Fruit fly (Drosophila melanogaster) whole organism, embryonic: Measurements from ENCODE around the gene cdi.
A peak's percentile ranks its signal among the peaks of the same experiment; 100 is the strongest.

ENCODE experiments used
- ATbp ChIP-seq: fragments of 200-800 bp; sonication (Bioruptor generic); optimal IDR thresholded peaks from 2 replicates; lab custom pipeline; 2017; ENCODE audit warnings: missing biosample characterization, mild to moderate bottlenecking, missing genetic modification characterization, missing genetic modification reagents
- Ada2b ChIP-seq: fragments of 200-800 bp; sonication (Bioruptor generic); IDR thresholded peaks from 2 replicates; pipeline ENCODE4 v1.3.6; 2022; ENCODE audit warnings: missing biosample characterization, missing genetic modification characterization
- Antp ChIP-seq: fragments of 200-800 bp; sonication (Bioruptor generic); optimal IDR thresholded peaks from 3 replicates; lab custom pipeline; 2016; ENCODE audit warnings: missing biosample characterization, missing genetic modification characterization
- CG10366 ChIP-seq: fragments of 200-800 bp; sonication (Bioruptor generic); IDR thresholded peaks from 2 replicates; pipeline ENCODE4 v1.3.6; 2022; ENCODE audit warnings: missing biosample characterization, missing genetic modification characterization
- CG11695 ChIP-seq: fragments of 200-800 bp; sonication (Bioruptor generic); IDR thresholded peaks from 3 replicates; pipeline ENCODE4 v1.3.6; 2022; ENCODE audit warnings: missing biosample characterization, missing genetic modification characterization
- CG12659 ChIP-seq: fragments of 200-800 bp; sonication (Bioruptor generic); optimal IDR thresholded peaks from 3 replicates; lab custom pipeline; 2017; ENCODE audit warnings: mild to moderate bottlenecking, missing biosample characterization, missing genetic modification reagents, missing genetic modification characterization
- CG14441 ChIP-seq: fragments of 200-800 bp; sonication (Bioruptor generic); IDR thresholded peaks from 2 replicates; pipeline ENCODE4 v1.3.6; 2022; ENCODE audit warnings: missing biosample characterization, missing genetic modification characterization
- CG1647 ChIP-seq: fragments of 200-800 bp; sonication (Bioruptor generic); optimal IDR thresholded peaks from 3 replicates; lab custom pipeline; 2016; ENCODE audit warnings: missing biosample characterization, missing genetic modification characterization
- CG17328 ChIP-seq: fragments of 200-800 bp; sonication (Bioruptor generic); IDR thresholded peaks from 2 replicates; pipeline ENCODE4 v1.3.6; 2022; ENCODE audit warnings: missing biosample characterization, missing genetic modification characterization
- CG17361 ChIP-seq: fragments of 200-800 bp; sonication (Bioruptor generic); IDR thresholded peaks from 3 replicates; pipeline ENCODE4 v1.3.6; 2022; ENCODE audit warnings: missing biosample characterization, missing genetic modification characterization
- CG30403 ChIP-seq: fragments of 200-800 bp; sonication (Bioruptor generic); optimal IDR thresholded peaks from 3 replicates; lab custom pipeline; 2016; ENCODE audit warnings: missing biosample characterization, missing genetic modification characterization
- CG4820 ChIP-seq: fragments of 200-800 bp; sonication (Bioruptor generic); optimal IDR thresholded peaks from 3 replicates; lab custom pipeline; 2016; ENCODE audit warnings: missing biosample characterization, missing genetic modification characterization
- CG5953 ChIP-seq: fragments of 200-800 bp; sonication (Bioruptor generic); IDR thresholded peaks from 2 replicates; pipeline ENCODE4 v1.3.6; 2022; ENCODE audit warnings: missing biosample characterization, missing genetic modification characterization
- CG6854 ChIP-seq: fragments of 200-800 bp; sonication (Bioruptor generic); optimal IDR thresholded peaks from 3 replicates; lab custom pipeline; 2017; ENCODE audit warnings: missing biosample characterization, mild to moderate bottlenecking, missing genetic modification characterization
- CG7786 ChIP-seq: fragments of 200-800 bp; sonication (Bioruptor generic); optimal IDR thresholded peaks from 2 replicates; lab custom pipeline; 2016; ENCODE audit warnings: missing biosample characterization, missing genetic modification characterization
- CG8359 ChIP-seq: fragments of 200-800 bp; sonication (Bioruptor generic); optimal IDR thresholded peaks from 2 replicates; lab custom pipeline; 2017; ENCODE audit warnings: missing biosample characterization, mild to moderate bottlenecking, missing genetic modification characterization, borderline replicate concordance
- CG9609 ChIP-seq: fragments of 200-800 bp; sonication (Bioruptor generic); optimal IDR thresholded peaks from 3 replicates; lab custom pipeline; 2016; ENCODE audit warnings: missing biosample characterization, missing genetic modification characterization
- Camta ChIP-seq: fragments of 200-800 bp; sonication (Bioruptor generic); optimal IDR thresholded peaks from 2 replicates; lab custom pipeline; 2016; ENCODE audit warnings: missing biosample characterization, missing genetic modification characterization
- Deaf1 ChIP-seq: fragments of 200-800 bp; optimal IDR thresholded peaks from 3 replicates; lab custom pipeline; 2019; ENCODE audit warnings: missing biosample characterization, mild to moderate bottlenecking, missing genetic modification characterization, moderate library complexity
- E2f2 ChIP-seq: fragments of 200-800 bp; sonication (Bioruptor generic); IDR thresholded peaks from 2 replicates; pipeline ENCODE4 v1.3.6; 2022; ENCODE audit warnings: missing biosample characterization, missing genetic modification characterization
- Hmr ChIP-seq: fragments of 200-800 bp; sonication (Bioruptor generic); optimal IDR thresholded peaks from 3 replicates; lab custom pipeline; 2017; ENCODE audit warnings: mild to moderate bottlenecking, missing biosample characterization, missing genetic modification reagents, missing genetic modification characterization
- Hr3 ChIP-seq: fragments of 200-800 bp; sonication (Bioruptor generic); optimal IDR thresholded peaks from 3 replicates; lab custom pipeline; 2016; ENCODE audit warnings: missing biosample characterization, missing genetic modification characterization
- Hr78 ChIP-seq, 2 experiments: fragments of 200-800 bp in 1 of 2; fragments of >200 bp in 1 of 2; sonication (Bioruptor generic) in 1 of 2; optimal IDR thresholded peaks; 2 replicates each; lab custom pipeline; 2017 to 2019; ENCODE audit warnings: missing biosample characterization in 2 of 2, missing genetic modification characterization in 2 of 2, mild to moderate bottlenecking in 1 of 2, moderate library complexity in 1 of 2
- Jarid2 ChIP-seq: fragments of 200-800 bp; sonication (Bioruptor generic); optimal IDR thresholded peaks from 3 replicates; lab custom pipeline; 2017; ENCODE audit warnings: mild to moderate bottlenecking, missing biosample characterization, missing genetic modification reagents, missing genetic modification characterization
- NC2α ChIP-seq: fragments of 200-800 bp; sonication (Bioruptor generic); optimal IDR thresholded peaks from 2 replicates; lab custom pipeline; 2016; ENCODE audit warnings: missing biosample characterization, missing genetic modification characterization
- Oli ChIP-seq: fragments of 200-800 bp; sonication (Bioruptor generic); optimal IDR thresholded peaks from 2 replicates; lab custom pipeline; 2018; ENCODE audit warnings: missing biosample characterization, mild to moderate bottlenecking, missing genetic modification characterization, moderate library complexity
- PHDP ChIP-seq: fragments of 200-800 bp; sonication (Bioruptor generic); optimal IDR thresholded peaks from 3 replicates; lab custom pipeline; 2018; ENCODE audit warnings: missing biosample characterization, mild to moderate bottlenecking, missing genetic modification characterization, moderate library complexity
- Ssrp ChIP-seq: fragments of 200-800 bp; sonication (Bioruptor generic); optimal IDR thresholded peaks from 2 replicates; lab custom pipeline; 2018; ENCODE audit warnings: missing biosample characterization, mild to moderate bottlenecking, missing genetic modification characterization, moderate library complexity
- corto ChIP-seq: fragments of 200-800 bp; sonication (Bioruptor generic); optimal IDR thresholded peaks from 2 replicates; lab custom pipeline; 2016; ENCODE audit warnings: missing biosample characterization, mild to moderate bottlenecking, missing genetic modification characterization, moderate library complexity
- crp ChIP-seq, 2 experiments: fragments of 200-800 bp; sonication (Bioruptor generic); optimal IDR thresholded peaks; 2 replicates in 1 of 2; 3 replicates in 1 of 2; lab custom pipeline; 2017; ENCODE audit warnings: missing biosample characterization in 2 of 2, missing genetic modification characterization in 2 of 2, mild to moderate bottlenecking in 1 of 2, moderate library complexity in 1 of 2
- danr ChIP-seq: fragments of 200-800 bp; sonication (Bioruptor generic); IDR thresholded peaks from 2 replicates; pipeline ENCODE4 v1.3.6; 2022; ENCODE audit warnings: missing biosample characterization, missing genetic modification characterization
- dmrt11E ChIP-seq: fragments of 200-800 bp; sonication (Bioruptor generic); optimal IDR thresholded peaks from 3 replicates; lab custom pipeline; 2018; ENCODE audit warnings: missing biosample characterization, mild to moderate bottlenecking, missing genetic modification characterization, moderate library complexity
- gsb-n ChIP-seq: fragments of 200-800 bp; sonication (Bioruptor generic); optimal IDR thresholded peaks from 3 replicates; lab custom pipeline; 2018; ENCODE audit warnings: missing biosample characterization, mild to moderate bottlenecking, missing genetic modification characterization
- gt ChIP-seq: fragments of 200-800 bp; sonication (Bioruptor generic); IDR thresholded peaks from 2 replicates; pipeline ENCODE4 v1.3.6; 2022; ENCODE audit warnings: missing biosample characterization, missing genetic modification characterization
- hbn ChIP-seq: fragments of 200-800 bp; sonication (Bioruptor generic); IDR thresholded peaks from 2 replicates; pipeline ENCODE4 v1.3.6; 2022; ENCODE audit warnings: missing biosample characterization, missing genetic modification characterization; ENCODE audit not compliant: partially characterized antibody
- her ChIP-seq: fragments of 200-800 bp; sonication (Bioruptor generic); optimal IDR thresholded peaks from 2 replicates; lab custom pipeline; 2016; ENCODE audit warnings: missing biosample characterization, missing genetic modification characterization
- kay ChIP-seq: fragments of 200-800 bp; sonication (Bioruptor generic); optimal IDR thresholded peaks from 2 replicates; lab custom pipeline; 2016; ENCODE audit warnings: missing biosample characterization, missing genetic modification characterization
- klu ChIP-seq: fragments of 200-800 bp; sonication (Bioruptor generic); IDR thresholded peaks from 2 replicates; pipeline ENCODE4 v1.3.6; 2022; ENCODE audit warnings: missing biosample characterization, missing genetic modification characterization
- lab ChIP-seq: fragments of 200-800 bp; sonication (Bioruptor generic); optimal IDR thresholded peaks from 3 replicates; lab custom pipeline; 2017; ENCODE audit warnings: missing biosample characterization, missing genetic modification characterization, mild to moderate bottlenecking, moderate library complexity, missing genetic modification reagents
- lilli ChIP-seq: fragments of 200-800 bp; sonication (Bioruptor generic); optimal IDR thresholded peaks from 3 replicates; lab custom pipeline; 2016; ENCODE audit warnings: missing biosample characterization, missing genetic modification characterization
- lola ChIP-seq, 3 experiments: fragments of >200 bp in 2 of 3; fragments of 200-800 bp in 1 of 3; sonication (Bioruptor generic) in 1 of 3; optimal IDR thresholded peaks; 2 replicates each; lab custom pipeline; 2017 to 2019; ENCODE audit warnings: missing biosample characterization in 3 of 3, missing genetic modification characterization in 3 of 3, mild to moderate bottlenecking in 1 of 3, moderate library complexity in 1 of 3
- maf-S ChIP-seq: fragments of 200-800 bp; sonication (Bioruptor generic); optimal IDR thresholded peaks from 2 replicates; lab custom pipeline; 2016; ENCODE audit warnings: missing biosample characterization, missing genetic modification characterization
- phol ChIP-seq: fragments of 200-800 bp; sonication (Bioruptor generic); optimal IDR thresholded peaks from 3 replicates; lab custom pipeline; 2018; ENCODE audit warnings: missing biosample characterization, mild to moderate bottlenecking, missing genetic modification characterization, moderate library complexity
- pnt ChIP-seq: fragments of 200-800 bp; sonication (Bioruptor generic); optimal IDR thresholded peaks from 3 replicates; lab custom pipeline; 2016; ENCODE audit warnings: missing biosample characterization, missing genetic modification characterization
- rib ChIP-seq: fragments of 200-800 bp; sonication (Bioruptor generic); IDR thresholded peaks from 2 replicates; pipeline ENCODE4 v1.3.6; 2022; ENCODE audit warnings: missing biosample characterization, missing genetic modification characterization
- sd ChIP-seq: fragments of 200-800 bp; sonication (Bioruptor generic); optimal IDR thresholded peaks from 3 replicates; lab custom pipeline; 2018; ENCODE audit warnings: missing biosample characterization, mild to moderate bottlenecking, missing genetic modification characterization, moderate library complexity
- sens-2 ChIP-seq: fragments of 200-800 bp; sonication (Bioruptor generic); IDR thresholded peaks from 2 replicates; pipeline ENCODE4 v1.3.6; 2022; ENCODE audit warnings: missing biosample characterization, missing genetic modification characterization
- stwl ChIP-seq: fragments of 200-800 bp; sonication (Bioruptor generic); optimal IDR thresholded peaks from 3 replicates; lab custom pipeline; 2018; ENCODE audit warnings: missing biosample characterization, mild to moderate bottlenecking, missing genetic modification characterization, moderate library complexity
- zen2 ChIP-seq: fragments of 200-800 bp; sonication (Bioruptor generic); IDR thresholded peaks from 3 replicates; pipeline ENCODE4 v1.3.6; 2022; ENCODE audit warnings: missing biosample characterization, missing genetic modification characterization; ENCODE audit not compliant: partially characterized antibody

The cdi gene

dm6 chr3R:19014742-19015422 is 79.2 kb downstream of the cdi start (continued):
- no peak for TF ChIP-seq maf-S
- no peak for TF ChIP-seq Deaf1 (tag; lab: Kevin White, UChicago)
- peak; percentile 50 for TF ChIP-seq Oli
- no peak for TF ChIP-seq corto
- TF ChIP-seq CG7786 (GFP tag; lab: Kevin White, UChicago) = no peak
- TF ChIP-seq danr (GFP tag; lab: Robert Waterston, UW) = 0 out of 2 replicates have a peak, but pooled peaks have one; percentile 20
- TF ChIP-seq Camta (GFP tag; lab: Kevin White, UChicago) = no peak
- peak; percentile 41; the same call in 1 of the 2 replicates for TF ChIP-seq CG17328 (GFP tag; lab: Robert Waterston, UW)
- peak in 1 of 3 experiments; percentile 38 for TF ChIP-seq lola (GFP tag; optimal IDR thresholded peaks at IDR 0.05; lab: Kevin White, UChicago)
- TF ChIP-seq dmrt11E (tag; lab: Kevin White, UChicago) = peak; percentile 46
- TF ChIP-seq crp (GFP tag; optimal IDR thresholded peaks at IDR 0.05; lab: Kevin White, UChicago) = no peak
- no peak for TF ChIP-seq Hmr
- TF ChIP-seq stwl (tag; lab: Kevin White, UChicago) = no peak
- peak; percentile 70; the same call in 2 of the 3 replicates for TF ChIP-seq CG17361 (GFP tag; lab: Robert Waterston, UW)
- no peak for TF ChIP-seq NC2α
- TF ChIP-seq her = no peak
- no peak for TF ChIP-seq lab (GFP tag; lab: Kevin White, UChicago)
- no peak; the same call in 1 of the 2 replicates for TF ChIP-seq CG5953 (GFP tag; lab: Robert Waterston, UW)
- TF ChIP-seq CG11695 = 0 out of 3 replicates have a peak, but pooled peaks have one; percentile 35
- TF ChIP-seq rib (GFP tag; lab: Robert Waterston, UW) = no peak
- no peak for TF ChIP-seq Antp (GFP tag; lab: Kevin White, UChicago)
- TF ChIP-seq phol (tag; lab: Kevin White, UChicago) = peak; percentile 64
- no peak for TF ChIP-seq gt (GFP tag; lab: Robert Waterston, UW)
- TF ChIP-seq PHDP = peak; percentile 37
- no peak for TF ChIP-seq CG8359
- TF ChIP-seq CG1647 (GFP tag; lab: Kevin White, UChicago) = no peak
- TF ChIP-seq Ssrp (tag; lab: Kevin White, UChicago) = peak; percentile 68
- peak; percentile 8; the same call in 1 of the 2 replicates for TF ChIP-seq Ada2b (GFP tag; lab: Robert Waterston, UW)
- TF ChIP-seq ATbp (GFP tag; lab: Kevin White, UChicago) = peak; percentile 70
- TF ChIP-seq CG30403 = peak; percentile 31
- TF ChIP-seq CG12659 (GFP tag; lab: Kevin White, UChicago) = peak; percentile 20
- TF ChIP-seq kay (GFP tag; lab: Kevin White, UChicago) = no peak
- TF ChIP-seq CG4820 (GFP tag; lab: Kevin White, UChicago) = peak; percentile 25
- no peak for TF ChIP-seq zen2
- TF ChIP-seq Hr3 = peak; percentile 39
- TF ChIP-seq gsb-n = peak; percentile 55
- TF ChIP-seq CG6854 = no peak
- 0 out of 2 replicates have a peak, but pooled peaks have one; percentile 25 for TF ChIP-seq CG10366
- no peak for TF ChIP-seq pnt (GFP tag; lab: Kevin White, UChicago)
- no peak for TF ChIP-seq CG14441 (GFP tag; lab: Robert Waterston, UW)
- TF ChIP-seq Jarid2 (GFP tag; lab: Kevin White, UChicago) = no peak
- TF ChIP-seq Hr78 (GFP tag; optimal IDR thresholded peaks at IDR 0.05; lab: Kevin White, UChicago) = peak in 1 of 2 experiments; percentile 42
- no peak for TF ChIP-seq CG9609 (GFP tag; lab: Kevin White, UChicago)
- no peak for TF ChIP-seq hbn (GFP tag; lab: Robert Waterston, UW)
- TF ChIP-seq klu = no peak
- no peak for TF ChIP-seq sens-2 (GFP tag; lab: Robert Waterston, UW)
- peak; percentile 30; the same call in 1 of the 2 replicates for TF ChIP-seq E2f2 (GFP tag; lab: Robert Waterston, UW)
- TF ChIP-seq sd (tag; lab: Kevin White, UChicago) = no peak
- no peak for TF ChIP-seq lilli (GFP tag; lab: Kevin White, UChicago)
